Worm (Caenorhabditis elegans): ENCODE data around the gene sir-2.2.

The sir-2.2 gene

DNA sequence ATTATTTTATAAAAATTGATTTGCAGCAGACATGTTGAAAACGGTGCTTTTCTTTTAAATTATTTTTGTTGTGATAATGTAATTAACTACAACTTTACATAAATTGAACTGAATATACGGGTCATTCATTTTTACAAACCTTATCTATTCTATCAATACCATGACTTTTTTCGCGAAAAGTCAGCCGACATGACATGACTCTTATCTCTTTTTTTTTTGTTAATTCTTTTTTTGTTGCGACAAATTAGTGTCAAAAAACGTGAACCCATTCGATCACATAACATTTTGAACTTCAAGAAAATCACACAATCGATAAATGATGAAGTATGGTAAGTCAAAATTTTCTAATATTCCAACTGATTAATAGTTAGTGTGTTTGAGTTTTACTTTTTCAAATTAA lies at the start of gene sir-2.2:
TSS of gene sir-2.2 (plus strand) at position 34 of the 400 bp plus-strand sequence.
- TF ChIP-seq nhr-21 (tag; optimal IDR thresholded peaks at IDR 0.05) (peak; percentile 43), ama-1 (optimal IDR thresholded peaks at IDR 0.05) (no peak), skn-1 (tag; optimal IDR thresholded peaks at IDR 0.05) (no peak), ztf-4 (tag; optimal IDR thresholded peaks at IDR 0.05) (no peak), nhr-10 (tag; optimal IDR thresholded peaks at IDR 0.05) (no peak), snpc-4 (tag; optimal IDR thresholded peaks at IDR 0.05) (no peak), elt-3 (tag; optimal IDR thresholded peaks at IDR 0.05) (no peak), ceh-82 (tag; optimal IDR thresholded peaks at IDR 0.05) (no peak), blmp-1 (tag; optimal IDR thresholded peaks at IDR 0.05; ENCODE audit: insufficient read depth) (no peak), aly-2 (tag; optimal IDR thresholded peaks at IDR 0.05) (no peak), sma-9 (GFP tag; optimal IDR thresholded peaks at IDR 0.05) (peak; percentile 74), sma-9 (tag; optimal IDR thresholded peaks at IDR 0.05) (no peak), nhr-11 (tag; optimal IDR thresholded peaks at IDR 0.05) (no peak), gmeb-1 (tag; optimal IDR thresholded peaks at IDR 0.05) (no peak), nhr-129 (tag; optimal IDR thresholded peaks at IDR 0.05) (no peak), fos-1 (tag; optimal IDR thresholded peaks at IDR 0.05) (peak; percentile 84), unc-55 (GFP tag; optimal IDR thresholded peaks at IDR 0.05) (no peak), ZK546.5 (tag; optimal IDR thresholded peaks at IDR 0.05) (no peak), mbf-1 (tag; optimal IDR thresholded peaks at IDR 0.05) (no peak), nhr-25 (tag; optimal IDR thresholded peaks at IDR 0.05) (peak; percentile 39), unc-39 (tag; optimal IDR thresholded peaks at IDR 0.05) (no peak), nhr-23 (tag; optimal IDR thresholded peaks at IDR 0.05) (no peak), ceh-16 (tag; optimal IDR thresholded peaks at IDR 0.05) (no peak), nhr-77 (tag; optimal IDR thresholded peaks at IDR 0.05) (no peak), C34F6.9 (tag; optimal IDR thresholded peaks at IDR 0.05) (no peak), peb-1 (tag; optimal IDR thresholded peaks at IDR 0.05) (no peak), alr-1 (tag; optimal IDR thresholded peaks at IDR 0.05) (no peak), sma-3 (GFP tag; optimal IDR thresholded peaks at IDR 0.05) (peak; percentile 4), nhr-12 (tag; optimal IDR thresholded peaks at IDR 0.05) (no peak), ztf-1 (GFP tag; conservative IDR thresholded peaks at IDR 0.05) (no peak), sem-4 (tag; optimal IDR thresholded peaks at IDR 0.05) (no peak), crh-2 (tag; optimal IDR thresholded peaks at IDR 0.05) (peak; percentile 23), egl-27 (tag; optimal IDR thresholded peaks at IDR 0.05) (no peak), lsy-2 (tag; optimal IDR thresholded peaks at IDR 0.05) (no peak), zag-1 (tag; optimal IDR thresholded peaks at IDR 0.05) (no peak), Y55F3AM.14 (GFP tag; optimal IDR thresholded peaks at IDR 0.05) (no peak), lin-11 (tag; optimal IDR thresholded peaks at IDR 0.05) (no peak), mab-5 (tag; optimal IDR thresholded peaks at IDR 0.05) (no peak), mdl-1 (tag; optimal IDR thresholded peaks at IDR 0.05) (no peak), R02D3.7 (tag; optimal IDR thresholded peaks at IDR 0.05) (no peak), F13H6.1 (tag; optimal IDR thresholded peaks at IDR 0.05) (peak; percentile 19)

- no peak for TF ChIP-seq F13H6.1 (tag; optimal IDR thresholded peaks at IDR 0.05)
- TF ChIP-seq ceh-16 (tag; optimal IDR thresholded peaks at IDR 0.05), result no peak
- TF ChIP-seq skn-1 (tag; optimal IDR thresholded peaks at IDR 0.05), result no peak
- no peak for TF ChIP-seq elt-1 (tag; optimal IDR thresholded peaks at IDR 0.05)
- no peak for TF ChIP-seq lsy-2 (tag; optimal IDR thresholded peaks at IDR 0.05)
- no peak for TF ChIP-seq gmeb-1 (tag; optimal IDR thresholded peaks at IDR 0.05)
- TF ChIP-seq mdl-1 (tag; optimal IDR thresholded peaks at IDR 0.05), result no peak
- TF ChIP-seq nhr-6 (tag; optimal IDR thresholded peaks at IDR 0.05), result no peak
- TF ChIP-seq ceh-82 (tag; optimal IDR thresholded peaks at IDR 0.05), result no peak
- TF ChIP-seq crh-2 (tag; optimal IDR thresholded peaks at IDR 0.05), result no peak
- TF ChIP-seq ztf-11 (tag; optimal IDR thresholded peaks at IDR 0.05), result no peak
- no peak for TF ChIP-seq nhr-21 (tag; optimal IDR thresholded peaks at IDR 0.05)
- no peak for TF ChIP-seq dmd-4 (tag; optimal IDR thresholded peaks at IDR 0.05)
- no peak for TF ChIP-seq nhr-25 (tag; optimal IDR thresholded peaks at IDR 0.05)
Measured at ce11 chrX:13278876-13279275, 49.0 kb upstream of the sir-2.2 start, which contains the start of gene phf-33. phf-33 (minus strand) TSS chrX:13278976.
